Fruit fly (Drosophila melanogaster): ENCODE results near the gene MED10.

The MED10 gene

dm6 chr3L:16203236-16203635 is 28.6 kb upstream of the MED10 start (continued):
- TF ChIP-seq CG17361 (GFP tag; IDR thresholded peaks at IDR 0.05) (peak; percentile 34; the same call in 1 of the 3 replicates), phol (tag; optimal IDR thresholded peaks at IDR 0.05) (peak; percentile 68), Spps (tag; optimal IDR thresholded peaks at IDR 0.05) (no peak), CG2116 (GFP tag; optimal IDR thresholded peaks at IDR 0.05) (no peak), Oaz (GFP tag; IDR thresholded peaks at IDR 0.05) (peak; percentile 77), Rfx (GFP tag; IDR thresholded peaks at IDR 0.05) (peak; percentile 96), dan (GFP tag; IDR thresholded peaks at IDR 0.05) (no peak), CG10462 (GFP tag; optimal IDR thresholded peaks at IDR 0.05) (no peak), cato (GFP tag; optimal IDR thresholded peaks at IDR 0.05; ENCODE audit: borderline replicate concordance) (peak; percentile 25), CG17612 (GFP tag; IDR thresholded peaks at IDR 0.05) (0 out of 2 replicates have a peak, but pooled peaks have one; percentile 34), CG30020 (tag; optimal IDR thresholded peaks at IDR 0.05) (no peak), CG3065 (GFP tag; optimal IDR thresholded peaks at IDR 0.05) (peak; percentile 3), YL-1 (GFP tag; optimal IDR thresholded peaks at IDR 0.05) (no peak), dmrt11E (tag; optimal IDR thresholded peaks at IDR 0.05) (no peak), caup (GFP tag; optimal IDR thresholded peaks at IDR 0.05; ENCODE audit: severe bottlenecking) (peak; percentile 88), CG7963 (GFP tag; IDR thresholded peaks at IDR 0.05; ENCODE audit: partially characterized antibody) (no peak), cad (GFP tag; optimal IDR thresholded peaks at IDR 0.05) (no peak), CG3726 (GFP tag; IDR thresholded peaks at IDR 0.05) (peak; percentile 47; the same call in 1 of the 3 replicates), CG17328 (GFP tag; IDR thresholded peaks at IDR 0.05) (peak; percentile 79), CG12744 (GFP tag; optimal IDR thresholded peaks at IDR 0.05) (peak; percentile 64), gem (tag; optimal IDR thresholded peaks at IDR 0.05) (peak; percentile 86), odd (GFP tag; optimal IDR thresholded peaks at IDR 0.05) (peak; percentile 33), zen2 (GFP tag; IDR thresholded peaks at IDR 0.05; ENCODE audit: partially characterized antibody) (no peak), Abd-B (GFP tag; optimal IDR thresholded peaks at IDR 0.05) (peak; percentile 81), CG12236 (GFP tag; optimal IDR thresholded peaks at IDR 0.05) (no peak), mam (GFP tag; optimal IDR thresholded peaks at IDR 0.05) (peak; percentile 91), psq (GFP tag; optimal IDR thresholded peaks at IDR 0.05) (no peak), wdn (GFP tag; IDR thresholded peaks at IDR 0.05) (peak; percentile 81), CG14014 (GFP tag; IDR thresholded peaks at IDR 0.05) (peak; percentile 88), vnd (GFP tag; IDR thresholded peaks at IDR 0.05; ENCODE audit: partially characterized antibody) (no peak), HHEX (GFP tag; optimal IDR thresholded peaks at IDR 0.05) (peak; percentile 87), pan (optimal IDR thresholded peaks at IDR 0.05) (no peak), pan (GFP tag; optimal IDR thresholded peaks at IDR 0.05 in 1 of 2, IDR thresholded peaks at IDR 0.05 in 1 of 2) (peak in 1 of 2 experiments; percentile 89), bsh (GFP tag; optimal IDR thresholded peaks at IDR 0.05) (peak in 1 of 2 experiments; percentile 51), tgo (GFP tag; IDR thresholded peaks at IDR 0.05) (peak; percentile 84), exex (tag; optimal IDR thresholded peaks at IDR 0.05) (peak; percentile 64), Hr78 (GFP tag; optimal IDR thresholded peaks at IDR 0.05) (no peak), CG14710 (tag; optimal IDR thresholded peaks at IDR 0.05) (no peak), CG8478 (optimal IDR thresholded peaks at IDR 0.05) (no peak), CG7556 (GFP tag; optimal IDR thresholded peaks at IDR 0.05) (peak; percentile 46), HLH4C (GFP tag; IDR thresholded peaks at IDR 0.05; ENCODE audit: partially characterized antibody) (no peak), nmo (GFP tag; optimal IDR thresholded peaks at IDR 0.05) (peak; percentile 74), CG42726 (GFP tag; IDR thresholded peaks at IDR 0.05; ENCODE audit: partially characterized antibody) (no peak), ab (GFP tag; optimal IDR thresholded peaks at IDR 0.05) (peak; percentile 61), sug (tag; optimal IDR thresholded peaks at IDR 0.05) (peak; percentile 57), CG1792 (GFP tag; optimal IDR thresholded peaks at IDR 0.05) (peak; percentile 67), CG6689 (GFP tag; IDR thresholded peaks at IDR 0.05) (peak; percentile 81), CG3407 (GFP tag; optimal IDR thresholded peaks at IDR 0.05) (peak; percentile 41), grn (GFP tag; optimal IDR thresholded peaks at IDR 0.05) (no peak), Gsc (GFP tag; IDR thresholded peaks at IDR 0.05) (peak; percentile 44; the same call in 1 of the 2 replicates)

Data from whole organism, embryonic.